Fruit fly (Drosophila melanogaster): Measurements from ENCODE around the gene Fit1.

The Fit1 gene

DNA sequence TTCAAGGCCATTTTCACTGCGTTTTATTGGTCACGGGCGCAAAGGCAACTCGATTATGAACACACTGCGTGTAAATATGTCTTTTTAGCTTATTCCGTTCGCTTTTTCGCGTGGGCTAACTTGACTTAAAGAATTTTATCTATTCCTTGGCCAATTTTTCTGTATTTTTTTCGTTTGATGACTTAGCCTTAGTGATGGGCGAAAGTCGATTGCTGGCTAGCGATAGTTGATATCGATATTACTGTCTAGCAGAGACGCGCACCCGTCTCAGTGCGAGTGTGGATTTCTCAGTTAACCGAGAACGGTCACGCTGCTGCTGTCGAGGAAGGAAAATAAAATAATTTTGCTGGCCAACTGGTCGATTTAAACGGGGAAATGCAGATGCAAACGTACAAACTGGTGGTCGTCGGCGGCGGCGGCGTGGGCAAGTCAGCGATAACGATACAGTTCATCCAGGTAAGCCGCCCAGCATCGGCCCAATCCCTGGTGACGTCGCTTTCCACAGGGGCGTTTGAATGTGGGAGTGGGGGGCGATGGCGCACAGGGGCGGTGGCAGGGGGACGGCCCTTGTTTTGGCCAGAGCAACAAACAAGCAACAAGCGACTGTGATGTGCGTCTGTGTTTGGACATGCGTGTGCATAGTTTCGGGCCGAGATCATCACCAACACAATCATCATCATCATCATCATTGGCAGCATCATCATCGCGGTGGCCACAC lies 35.6 kb downstream of the Fit1 start, which contains the start of the genes Rop and Ras64B (continued):
- TF ChIP-seq ken (GFP tag; IDR thresholded peaks at IDR 0.05) (no peak), CG12104 (GFP tag; optimal IDR thresholded peaks at IDR 0.05) (no peak), Adf1 (GFP tag; IDR thresholded peaks at IDR 0.05) (peak; percentile 56), pho (GFP tag; optimal IDR thresholded peaks at IDR 0.05) (peak; percentile 6), oc (tag; optimal IDR thresholded peaks at IDR 0.05) (no peak), pan (optimal IDR thresholded peaks at IDR 0.05) (no peak), pan (GFP tag; optimal IDR thresholded peaks at IDR 0.05 in 1 of 2, IDR thresholded peaks at IDR 0.05 in 1 of 2) (no peak), CG31388 (GFP tag; optimal IDR thresholded peaks at IDR 0.05) (no peak), CG6254 (GFP tag; optimal IDR thresholded peaks at IDR 0.05) (no peak), CG7556 (GFP tag; optimal IDR thresholded peaks at IDR 0.05) (no peak), Myb (GFP tag; optimal IDR thresholded peaks at IDR 0.05) (peak; percentile 62), CG14710 (tag; optimal IDR thresholded peaks at IDR 0.05) (peak; percentile 81), Side (GFP tag; optimal IDR thresholded peaks at IDR 0.05) (no peak), CG16813 (GFP tag; IDR thresholded peaks at IDR 0.05; ENCODE audit: partially characterized antibody) (peak; percentile 86), CG34376 (GFP tag; optimal IDR thresholded peaks at IDR 0.05) (peak; percentile 65), CG12391 (tag; optimal IDR thresholded peaks at IDR 0.05) (peak; percentile 52), CG8765 (GFP tag; IDR thresholded peaks at IDR 0.05) (no peak), CG2120 (GFP tag; optimal IDR thresholded peaks at IDR 0.05) (peak; percentile 47), gfzf (GFP tag; optimal IDR thresholded peaks at IDR 0.05) (peak; percentile 97), gsb-n (tag; optimal IDR thresholded peaks at IDR 0.05) (peak; percentile 43), run (tag; optimal IDR thresholded peaks at IDR 0.05) (peak; percentile 13), zen (tag; optimal IDR thresholded peaks at IDR 0.05) (no peak), slp2 (GFP tag; optimal IDR thresholded peaks at IDR 0.05) (peak; percentile 7), tio (GFP tag; optimal IDR thresholded peaks at IDR 0.05) (no peak), Vsx1 (GFP tag; optimal IDR thresholded peaks at IDR 0.05) (no peak), h (optimal IDR thresholded peaks at IDR 0.05) (no peak), CG12299 (tag; optimal IDR thresholded peaks at IDR 0.05) (peak; percentile 2), CG6791 (GFP tag; IDR thresholded peaks at IDR 0.05; ENCODE audit: partially characterized antibody) (peak; percentile 85), Optix (GFP tag; IDR thresholded peaks at IDR 0.05) (no peak), Xbp1 (GFP tag; optimal IDR thresholded peaks at IDR 0.05) (peak; percentile 17), CG2875 (GFP tag; optimal IDR thresholded peaks at IDR 0.05) (no peak), cad (GFP tag; optimal IDR thresholded peaks at IDR 0.05) (no peak), nmo (GFP tag; optimal IDR thresholded peaks at IDR 0.05) (peak; percentile 75), CG11723 (GFP tag; optimal IDR thresholded peaks at IDR 0.05) (no peak), tgo (GFP tag; IDR thresholded peaks at IDR 0.05) (no peak), Dbx (GFP tag; IDR thresholded peaks at IDR 0.05) (peak; percentile 19; the same call in 1 of the 3 replicates), ranshi (GFP tag; IDR thresholded peaks at IDR 0.05) (no peak), unc-4 (GFP tag; IDR thresholded peaks at IDR 0.05; ENCODE audit: partially characterized antibody) (peak; percentile 89), Deaf1 (tag; optimal IDR thresholded peaks at IDR 0.05) (peak; percentile 32), zf30C (GFP tag; optimal IDR thresholded peaks at IDR 0.05) (no peak), ash1 (GFP tag; optimal IDR thresholded peaks at IDR 0.05) (peak; percentile 4), sob (GFP tag; IDR thresholded peaks at IDR 0.05) (no peak; the same call in none of the 2 replicates), Blimp-1 (GFP tag; optimal IDR thresholded peaks at IDR 0.05) (no peak), row (GFP tag; IDR thresholded peaks at IDR 0.05) (peak; percentile 39; the same call in 1 of the 3 replicates), knrl (GFP tag; IDR thresholded peaks at IDR 0.05; ENCODE audit: partially characterized antibody) (peak; percentile 82), usp (GFP tag; optimal IDR thresholded peaks at IDR 0.05) (no peak), en (GFP tag; optimal IDR thresholded peaks at IDR 0.05) (no peak), Sin3A (optimal IDR thresholded peaks at IDR 0.05) (peak; percentile 91), chinmo (GFP tag; IDR thresholded peaks at IDR 0.05; ENCODE audit: partially characterized antibody) (0 out of 4 replicates have a peak, but pooled peaks have one; percentile 63), CG9797 (GFP tag; optimal IDR thresholded peaks at IDR 0.05) (peak; percentile 96)
